Fruit fly (Drosophila melanogaster) whole organism, embryonic: ENCODE results near the gene dysc.

Experiments
- B-H2 ChIP-seq: fragments of 200-800 bp; sonication (Bioruptor generic); optimal IDR thresholded peaks from 2 replicates; lab custom pipeline; 2018; ENCODE audit warnings: missing biosample characterization, mild to moderate bottlenecking, missing genetic modification characterization
- CG11695 ChIP-seq: fragments of 200-800 bp; sonication (Bioruptor generic); IDR thresholded peaks from 3 replicates; pipeline ENCODE4 v1.3.6; 2022; ENCODE audit warnings: missing biosample characterization, missing genetic modification characterization
- CG11696 ChIP-seq: fragments of 200-800 bp; sonication (Bioruptor generic); IDR thresholded peaks from 2 replicates; pipeline ENCODE4 v1.3.6; 2022; ENCODE audit warnings: missing biosample characterization, missing genetic modification characterization
- CG13894 ChIP-seq: fragments of 200-800 bp; sonication (Bioruptor generic); optimal IDR thresholded peaks from 3 replicates; lab custom pipeline; 2018; ENCODE audit warnings: missing biosample characterization, mild to moderate bottlenecking, missing genetic modification characterization, moderate library complexity
- CG14965 ChIP-seq: fragments of 200-800 bp; sonication (Bioruptor generic); optimal IDR thresholded peaks from 2 replicates; lab custom pipeline; 2016; ENCODE audit warnings: missing biosample characterization, missing genetic modification characterization, borderline replicate concordance
- CG15269 ChIP-seq: fragments of 200-800 bp; sonication (Bioruptor generic); optimal IDR thresholded peaks from 2 replicates; lab custom pipeline; 2018; ENCODE audit warnings: missing biosample characterization, mild to moderate bottlenecking, missing genetic modification characterization, moderate library complexity
- CG1529 ChIP-seq: fragments of 200-800 bp; sonication (Bioruptor generic); optimal IDR thresholded peaks from 3 replicates; lab custom pipeline; 2018; ENCODE audit warnings: missing biosample characterization, missing genetic modification characterization
- CG1603 ChIP-seq: fragments of 200-800 bp; sonication (Bioruptor generic); optimal IDR thresholded peaks from 2 replicates; lab custom pipeline; 2019; ENCODE audit warnings: missing biosample characterization, mild to moderate bottlenecking, missing genetic modification characterization, moderate library complexity
- CG17802 ChIP-seq: fragments of 200-800 bp; sonication (Bioruptor generic); optimal IDR thresholded peaks from 2 replicates; lab custom pipeline; 2018; ENCODE audit warnings: missing biosample characterization, mild to moderate bottlenecking, missing genetic modification characterization, moderate library complexity
- CG17912 ChIP-seq: fragments of 200-800 bp; sonication (Bioruptor generic); optimal IDR thresholded peaks from 2 replicates; lab custom pipeline; 2018; ENCODE audit warnings: missing biosample characterization, mild to moderate bottlenecking, missing genetic modification characterization
- CG2116 ChIP-seq: fragments of 200-800 bp; sonication (Bioruptor generic); optimal IDR thresholded peaks from 3 replicates; lab custom pipeline; 2018; ENCODE audit warnings: missing biosample characterization, mild to moderate bottlenecking, missing genetic modification characterization
- CG31365 ChIP-seq: fragments of 200-800 bp; sonication (Bioruptor generic); optimal IDR thresholded peaks from 2 replicates; lab custom pipeline; 2018; ENCODE audit warnings: missing biosample characterization, mild to moderate bottlenecking, missing genetic modification characterization
- CG4854 ChIP-seq: fragments of 200-800 bp; sonication (Bioruptor generic); optimal IDR thresholded peaks from 2 replicates; lab custom pipeline; 2016; ENCODE audit warnings: missing biosample characterization, missing genetic modification characterization, inconsistent platforms
- CG7357 ChIP-seq: fragments of 200-800 bp; sonication (Bioruptor generic); IDR thresholded peaks from 3 replicates; pipeline ENCODE4 v1.3.6; 2022; ENCODE audit warnings: missing biosample characterization, missing genetic modification characterization
- CG7745 ChIP-seq: fragments of 200-800 bp; sonication (Bioruptor generic); optimal IDR thresholded peaks from 2 replicates; lab custom pipeline; 2018; ENCODE audit warnings: missing biosample characterization, mild to moderate bottlenecking, missing genetic modification characterization, moderate library complexity
- CG7963 ChIP-seq: fragments of 200-800 bp; sonication (Bioruptor generic); IDR thresholded peaks from 3 replicates; pipeline ENCODE4 v1.3.6; 2022; ENCODE audit warnings: missing biosample characterization, missing genetic modification characterization; ENCODE audit not compliant: partially characterized antibody
- CG8388 ChIP-seq: fragments of 200-800 bp; sonication (Bioruptor generic); optimal IDR thresholded peaks from 2 replicates; lab custom pipeline; 2019; ENCODE audit warnings: missing biosample characterization, mild to moderate bottlenecking, missing genetic modification characterization, moderate library complexity
- CG9215 ChIP-seq: fragments of 200-800 bp; sonication (Bioruptor generic); IDR thresholded peaks from 2 replicates; pipeline ENCODE4 v1.3.6; 2022; ENCODE audit warnings: missing biosample characterization, missing genetic modification characterization
- CkIIα-i1 ChIP-seq: fragments of 200-800 bp; sonication (Bioruptor generic); IDR thresholded peaks from 2 replicates; pipeline ENCODE4 v1.3.6; 2022; ENCODE audit warnings: missing biosample characterization, missing genetic modification characterization
- Dip2 ChIP-seq: fragments of 200-800 bp; sonication (Bioruptor generic); IDR thresholded peaks from 2 replicates; pipeline ENCODE4 v1.3.6; 2022; ENCODE audit warnings: missing biosample characterization, missing genetic modification characterization
- Eip74EF ChIP-seq, 2 experiments: fragments of 200-800 bp in 1 of 2; fragments of >200 bp in 1 of 2; sonication (Bioruptor generic) in 1 of 2; optimal IDR thresholded peaks; 2 replicates each; lab custom pipeline; 2017 to 2019; ENCODE audit warnings: missing biosample characterization in 2 of 2, missing genetic modification characterization in 2 of 2, mild to moderate bottlenecking in 1 of 2, moderate library complexity in 1 of 2
- Ets97D ChIP-seq: fragments of 200-800 bp; sonication (Bioruptor generic); optimal IDR thresholded peaks from 3 replicates; lab custom pipeline; 2016; ENCODE audit warnings: missing biosample characterization, missing genetic modification characterization
- HLH4C ChIP-seq: fragments of 200-800 bp; sonication (Bioruptor generic); IDR thresholded peaks from 3 replicates; pipeline ENCODE4 v1.3.6; 2022; ENCODE audit warnings: missing biosample characterization, missing genetic modification characterization; ENCODE audit not compliant: partially characterized antibody
- HLHmδ ChIP-seq: fragments of 200-800 bp; sonication (Bioruptor generic); optimal IDR thresholded peaks from 2 replicates; lab custom pipeline; 2018; ENCODE audit warnings: missing biosample characterization, mild to moderate bottlenecking, missing genetic modification characterization, moderate library complexity
- Lpt ChIP-seq: fragments of >200 bp; optimal IDR thresholded peaks from 2 replicates; lab custom pipeline; 2018; ENCODE audit warnings: missing biosample characterization, missing genetic modification characterization
- MTF-1 ChIP-seq: fragments of 200-800 bp; sonication (Bioruptor generic); optimal IDR thresholded peaks from 2 replicates; lab custom pipeline; 2018; ENCODE audit warnings: missing biosample characterization, mild to moderate bottlenecking, missing genetic modification characterization, borderline replicate concordance
- Max ChIP-seq: fragments of 200-800 bp; sonication (Bioruptor generic); optimal IDR thresholded peaks from 2 replicates; lab custom pipeline; 2016; ENCODE audit warnings: missing biosample characterization, mild to moderate bottlenecking, missing genetic modification characterization
- NC2α ChIP-seq: fragments of 200-800 bp; sonication (Bioruptor generic); optimal IDR thresholded peaks from 2 replicates; lab custom pipeline; 2016; ENCODE audit warnings: missing biosample characterization, missing genetic modification characterization
- NK7.1 ChIP-seq: fragments of 200-800 bp; sonication (Bioruptor generic); optimal IDR thresholded peaks from 3 replicates; lab custom pipeline; 2016; ENCODE audit warnings: missing biosample characterization, missing genetic modification characterization
- Neu2 ChIP-seq: fragments of 200-800 bp; sonication (Bioruptor generic); optimal IDR thresholded peaks from 3 replicates; lab custom pipeline; 2016; ENCODE audit warnings: missing biosample characterization, missing genetic modification characterization, borderline replicate concordance
- Sox100B ChIP-seq: fragments of 200-800 bp; sonication (Bioruptor generic); optimal IDR thresholded peaks from 3 replicates; lab custom pipeline; 2018; ENCODE audit warnings: missing biosample characterization, mild to moderate bottlenecking, missing genetic modification characterization
- Vsx1 ChIP-seq: fragments of 200-800 bp; sonication (Bioruptor generic); optimal IDR thresholded peaks from 2 replicates; lab custom pipeline; 2017; ENCODE audit warnings: missing biosample characterization, mild to moderate bottlenecking, missing genetic modification characterization, missing genetic modification reagents
- ash1 ChIP-seq: fragments of 200-800 bp; sonication (Bioruptor generic); optimal IDR thresholded peaks from 2 replicates; lab custom pipeline; 2018; ENCODE audit warnings: missing biosample characterization, mild to moderate bottlenecking, missing genetic modification characterization
- crol ChIP-seq: fragments of 200-800 bp; sonication (Bioruptor generic); IDR thresholded peaks from 2 replicates; pipeline ENCODE4 v1.3.6; 2022; ENCODE audit warnings: missing biosample characterization, missing genetic modification characterization
- cwo ChIP-seq: fragments of 200-800 bp; sonication (Bioruptor generic); optimal IDR thresholded peaks from 3 replicates; lab custom pipeline; 2017; ENCODE audit warnings: missing biosample characterization, missing genetic modification characterization, mild to moderate bottlenecking, moderate library complexity, missing genetic modification reagents
- dpn ChIP-seq, 2 experiments: fragments of 200-800 bp; sonication (Bioruptor generic); optimal IDR thresholded peaks; 3 replicates each; lab custom pipeline; 2016; ENCODE audit warnings: missing biosample characterization in 2 of 2, missing genetic modification characterization in 2 of 2
- emc ChIP-seq: fragments of 200-800 bp; sonication (Bioruptor generic); optimal IDR thresholded peaks from 2 replicates; lab custom pipeline; 2016; ENCODE audit warnings: missing biosample characterization, missing genetic modification characterization
- en ChIP-seq: fragments of 200-800 bp; sonication (Bioruptor generic); optimal IDR thresholded peaks from 2 replicates; lab custom pipeline; 2016; ENCODE audit warnings: missing biosample characterization, missing genetic modification characterization
- exex ChIP-seq: fragments of 200-800 bp; sonication (Bioruptor generic); optimal IDR thresholded peaks from 4 replicates; lab custom pipeline; 2018; ENCODE audit warnings: missing biosample characterization, mild to moderate bottlenecking, missing genetic modification characterization, moderate library complexity
- gem ChIP-seq: fragments of 200-800 bp; sonication (Bioruptor generic); optimal IDR thresholded peaks from 2 replicates; lab custom pipeline; 2019; ENCODE audit warnings: missing biosample characterization, mild to moderate bottlenecking, missing genetic modification characterization, moderate library complexity
- inv ChIP-seq: fragments of 200-800 bp; sonication (Bioruptor generic); IDR thresholded peaks from 2 replicates; pipeline ENCODE4 v1.3.6; 2022; ENCODE audit warnings: missing biosample characterization, missing genetic modification characterization; ENCODE audit not compliant: partially characterized antibody
- lmd ChIP-seq: fragments of 200-800 bp; sonication (Bioruptor generic); IDR thresholded peaks from 2 replicates; pipeline ENCODE4 v1.3.6; 2022; ENCODE audit warnings: missing biosample characterization, missing genetic modification characterization
- nerfin-1 ChIP-seq: fragments of 200-800 bp; sonication (Bioruptor generic); optimal IDR thresholded peaks from 3 replicates; lab custom pipeline; 2019; ENCODE audit warnings: missing biosample characterization, mild to moderate bottlenecking, missing genetic modification characterization, moderate library complexity
- pb ChIP-seq: fragments of 200-800 bp; sonication (Bioruptor generic); optimal IDR thresholded peaks from 3 replicates; lab custom pipeline; 2016; ENCODE audit warnings: missing biosample characterization, missing genetic modification characterization
- repo ChIP-seq: fragments of 200-800 bp; sonication (Bioruptor generic); optimal IDR thresholded peaks from 2 replicates; lab custom pipeline; 2016; ENCODE audit warnings: missing biosample characterization, missing genetic modification characterization
- sd ChIP-seq: fragments of 200-800 bp; sonication (Bioruptor generic); optimal IDR thresholded peaks from 3 replicates; lab custom pipeline; 2018; ENCODE audit warnings: missing biosample characterization, mild to moderate bottlenecking, missing genetic modification characterization, moderate library complexity
- sisA ChIP-seq: fragments of 200-800 bp; sonication (Bioruptor generic); IDR thresholded peaks from 2 replicates; pipeline ENCODE4 v1.3.6; 2022; ENCODE audit warnings: missing biosample characterization, missing genetic modification characterization
- tin ChIP-seq: fragments of 200-800 bp; sonication (Bioruptor generic); optimal IDR thresholded peaks from 3 replicates; lab custom pipeline; 2016; ENCODE audit warnings: missing biosample characterization, missing genetic modification characterization
- vvl ChIP-seq: fragments of 200-800 bp; sonication (Bioruptor generic); IDR thresholded peaks from 2 replicates; pipeline ENCODE4 v1.3.6; 2022; ENCODE audit warnings: missing biosample characterization, missing genetic modification characterization

The dysc gene

dm6 chr3L:13911649-13912260 lies 8.7 kb upstream of the dysc start (continued):
- peak; percentile 48 for TF ChIP-seq tin
- TF ChIP-seq exex (tag; lab: Kevin White, UChicago) = no peak
- TF ChIP-seq CG7963 = no peak
- peak; percentile 67 for TF ChIP-seq sd (tag; lab: Kevin White, UChicago)
- no peak for TF ChIP-seq pb (GFP tag; lab: Kevin White, UChicago)
- TF ChIP-seq CG13894 (tag; lab: Kevin White, UChicago) = no peak
- no peak for TF ChIP-seq CG14965 (GFP tag; lab: Kevin White, UChicago)
- no peak for TF ChIP-seq Neu2
- TF ChIP-seq B-H2 = no peak
- TF ChIP-seq Ets97D (GFP tag; lab: Kevin White, UChicago) = no peak
- no peak for TF ChIP-seq HLH4C (GFP tag; lab: Robert Waterston, UW)
- TF ChIP-seq CG11695 (GFP tag; lab: Robert Waterston, UW) = peak; percentile 86
- TF ChIP-seq lmd (GFP tag; lab: Robert Waterston, UW) = peak; percentile 71
- TF ChIP-seq Vsx1 = peak; percentile 55
- peak; percentile 68 for TF ChIP-seq cwo (GFP tag; lab: Kevin White, UChicago)
- TF ChIP-seq HLHmδ = no peak
- TF ChIP-seq MTF-1 (GFP tag; lab: Kevin White, UChicago) = no peak
- no peak for TF ChIP-seq Eip74EF (GFP tag; optimal IDR thresholded peaks at IDR 0.05; lab: Kevin White, UChicago)
- peak; percentile 51 for TF ChIP-seq sisA (GFP tag; lab: Robert Waterston, UW)
- TF ChIP-seq en (GFP tag; lab: Kevin White, UChicago) = no peak
- peak; percentile 51 for TF ChIP-seq nerfin-1 (tag; lab: Kevin White, UChicago)
- no peak for TF ChIP-seq CG4854 (GFP tag; lab: Kevin White, UChicago)
- TF ChIP-seq NK7.1 = no peak
- no peak for TF ChIP-seq CkIIα-i1 (GFP tag; lab: Robert Waterston, UW)
- no peak for TF ChIP-seq inv (GFP tag; lab: Robert Waterston, UW)
- TF ChIP-seq Dip2 (GFP tag; lab: Robert Waterston, UW) = no peak
- no peak for TF ChIP-seq CG17802
- TF ChIP-seq gem = peak; percentile 86
- no peak for TF ChIP-seq Max
- TF ChIP-seq CG8388 (GFP tag; lab: Kevin White, UChicago) = peak; percentile 70
- no peak for TF ChIP-seq emc (GFP tag; lab: Kevin White, UChicago)
- TF ChIP-seq ash1 (GFP tag; lab: Kevin White, UChicago) = no peak
- peak; percentile 71 for TF ChIP-seq Sox100B
- TF ChIP-seq crol (GFP tag; lab: Robert Waterston, UW) = 0 out of 2 replicates have a peak, but pooled peaks have one; percentile 26
- no peak for TF ChIP-seq Lpt (GFP tag; lab: Kevin White, UChicago)
- TF ChIP-seq dpn (GFP tag; optimal IDR thresholded peaks at IDR 0.05; lab: Kevin White, UChicago) = peak in 1 of 2 experiments; percentile 72
- no peak; the same call in 1 of the 2 replicates for TF ChIP-seq CG9215 (GFP tag; lab: Robert Waterston, UW)
- peak; percentile 18 for TF ChIP-seq CG2116
- TF ChIP-seq CG7357 (GFP tag; lab: Robert Waterston, UW) = peak; percentile 62; the same call in 2 of the 3 replicates
- no peak for TF ChIP-seq CG31365 (tag; lab: Kevin White, UChicago)
- no peak for TF ChIP-seq repo (GFP tag; lab: Kevin White, UChicago)
- no peak for TF ChIP-seq CG7745
- TF ChIP-seq vvl (GFP tag; lab: Robert Waterston, UW) = peak; percentile 69
- no peak for TF ChIP-seq NC2α (GFP tag; lab: Kevin White, UChicago)
- 0 out of 2 replicates have a peak, but pooled peaks have one; percentile 46 for TF ChIP-seq CG11696 (GFP tag; lab: Robert Waterston, UW)
- peak; percentile 5 for TF ChIP-seq CG1603 (tag; lab: Kevin White, UChicago)
- peak; percentile 81 for TF ChIP-seq CG15269
- TF ChIP-seq CG1529 = peak; percentile 47
- TF ChIP-seq CG17912 = no peak
